Fruit fly (Drosophila melanogaster): ENCODE measurements around the gene CG34398.

CG34398 gene

DNA sequence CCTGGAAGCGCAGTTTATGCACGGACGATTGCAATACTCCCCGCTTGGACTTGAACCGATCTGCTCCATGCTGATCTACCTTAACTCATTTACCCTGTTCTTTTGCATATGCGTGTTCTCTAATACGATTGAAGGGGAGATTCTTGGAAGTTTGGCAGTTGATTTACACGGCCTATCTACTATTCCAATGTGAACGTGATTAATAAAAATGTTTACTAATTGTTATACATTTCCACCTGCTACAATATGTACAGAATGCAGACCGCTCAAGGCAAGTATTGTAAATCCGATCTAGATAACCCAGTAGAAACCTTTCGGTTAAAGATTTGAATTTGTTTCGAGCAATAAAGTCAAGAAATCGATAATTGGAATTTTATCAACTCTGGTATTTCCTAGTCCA is 32.1 kb upstream of the CG34398 start, which contains the start of gene CG9483:
TSS of gene CG9483 (plus strand) at position 301 of the 400 bp plus-strand sequence.
- TF ChIP-seq CG14655 (GFP tag; optimal IDR thresholded peaks at IDR 0.05), result no peak
- TF ChIP-seq EcR (GFP tag; optimal IDR thresholded peaks at IDR 0.05), result no peak
- TF ChIP-seq fd96Ca (GFP tag; IDR thresholded peaks at IDR 0.05), result no peak
- TF ChIP-seq CG4496 (GFP tag; IDR thresholded peaks at IDR 0.05), result no peak
- TF ChIP-seq CG10348 (GFP tag; IDR thresholded peaks at IDR 0.05), result no peak
- TF ChIP-seq CG13204 (GFP tag; optimal IDR thresholded peaks at IDR 0.05), result no peak
- TF ChIP-seq gl (tag; optimal IDR thresholded peaks at IDR 0.05), result no peak
- TF ChIP-seq CG8301 (tag; optimal IDR thresholded peaks at IDR 0.05), result no peak
- TF ChIP-seq Ets98B (GFP tag; IDR thresholded peaks at IDR 0.05), result no peak
- no peak for TF ChIP-seq Snoo (tag; optimal IDR thresholded peaks at IDR 0.05)
- no peak for TF ChIP-seq CG32121 (GFP tag; IDR thresholded peaks at IDR 0.05)
- TF ChIP-seq CG9948 (tag; optimal IDR thresholded peaks at IDR 0.05), result no peak
- TF ChIP-seq CG15710 (tag; optimal IDR thresholded peaks at IDR 0.05), result no peak
- no peak for TF ChIP-seq CG17806 (tag; optimal IDR thresholded peaks at IDR 0.05)
- TF ChIP-seq CG34367 (tag; optimal IDR thresholded peaks at IDR 0.05), result no peak
- no peak for TF ChIP-seq rn (GFP tag; IDR thresholded peaks at IDR 0.05)
- TF ChIP-seq CG12605 (GFP tag; IDR thresholded peaks at IDR 0.05), result no peak
- TF ChIP-seq D1 (tag; optimal IDR thresholded peaks at IDR 0.05), result no peak

DNA sequence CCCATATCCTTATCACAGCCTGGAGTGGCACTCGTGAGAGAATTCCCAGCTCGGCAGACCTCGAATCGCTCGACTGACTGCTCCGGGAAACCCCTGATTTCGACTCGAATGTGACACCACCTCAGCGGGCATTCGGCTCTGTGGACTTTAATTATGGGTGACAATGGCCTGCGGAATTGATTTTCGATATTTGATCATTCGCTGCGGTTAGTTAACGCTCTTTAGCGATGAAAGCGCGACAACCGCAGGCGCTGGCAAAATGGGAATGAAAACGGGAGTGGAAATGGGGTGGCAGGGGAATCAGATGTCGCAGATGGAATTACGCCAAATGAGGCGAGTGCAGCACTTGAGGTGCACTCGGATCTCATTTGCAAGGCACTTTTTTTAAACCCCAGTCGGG is 26.9 kb upstream of the CG34398 start:
- no peak for TF ChIP-seq CG14655 (GFP tag; optimal IDR thresholded peaks at IDR 0.05)
- TF ChIP-seq EcR (GFP tag; optimal IDR thresholded peaks at IDR 0.05), result no peak
- TF ChIP-seq Pif1B (GFP tag; optimal IDR thresholded peaks at IDR 0.05), result no peak
- no peak for TF ChIP-seq Pif1A (GFP tag; optimal IDR thresholded peaks at IDR 0.05)
- TF ChIP-seq CG13204 (GFP tag; optimal IDR thresholded peaks at IDR 0.05), result no peak
- no peak for TF ChIP-seq CG12605 (GFP tag; IDR thresholded peaks at IDR 0.05)
- no peak for TF ChIP-seq CG4496 (GFP tag; IDR thresholded peaks at IDR 0.05)
- no peak for TF ChIP-seq CG8159 (tag; optimal IDR thresholded peaks at IDR 0.05)
- no peak for TF ChIP-seq CG17806 (tag; optimal IDR thresholded peaks at IDR 0.05)
- TF ChIP-seq rn (GFP tag; IDR thresholded peaks at IDR 0.05), result no peak
- no peak for TF ChIP-seq CG9948 (tag; optimal IDR thresholded peaks at IDR 0.05)
- no peak for TF ChIP-seq CG10348 (GFP tag; IDR thresholded peaks at IDR 0.05)
- TF ChIP-seq CG34367 (tag; optimal IDR thresholded peaks at IDR 0.05), result no peak
- no peak for TF ChIP-seq CG8301 (tag; optimal IDR thresholded peaks at IDR 0.05)
- no peak for TF ChIP-seq Ets98B (GFP tag; IDR thresholded peaks at IDR 0.05)
- TF ChIP-seq CG32121 (GFP tag; IDR thresholded peaks at IDR 0.05), result no peak
- no peak for TF ChIP-seq D1 (tag; optimal IDR thresholded peaks at IDR 0.05)
- no peak for TF ChIP-seq fd96Ca (GFP tag; IDR thresholded peaks at IDR 0.05)
- TF ChIP-seq Snoo (tag; optimal IDR thresholded peaks at IDR 0.05), result no peak
- no peak for TF ChIP-seq CG15710 (tag; optimal IDR thresholded peaks at IDR 0.05)

- TF ChIP-seq Pif1A (GFP tag; optimal IDR thresholded peaks at IDR 0.05), result no peak
- TF ChIP-seq rn (GFP tag; IDR thresholded peaks at IDR 0.05), result no peak
- TF ChIP-seq CG12605 (GFP tag; IDR thresholded peaks at IDR 0.05), result no peak
- TF ChIP-seq CG17806 (tag; optimal IDR thresholded peaks at IDR 0.05), result no peak
- no peak for TF ChIP-seq CG32121 (GFP tag; IDR thresholded peaks at IDR 0.05)
- no peak for TF ChIP-seq CG4496 (GFP tag; IDR thresholded peaks at IDR 0.05)
- no peak for TF ChIP-seq CG34367 (tag; optimal IDR thresholded peaks at IDR 0.05)
- TF ChIP-seq D1 (tag; optimal IDR thresholded peaks at IDR 0.05), result no peak
- no peak for TF ChIP-seq CG9948 (tag; optimal IDR thresholded peaks at IDR 0.05)
- no peak for TF ChIP-seq CG14655 (GFP tag; optimal IDR thresholded peaks at IDR 0.05)
- no peak for TF ChIP-seq CG13204 (GFP tag; optimal IDR thresholded peaks at IDR 0.05)
- TF ChIP-seq fd96Ca (GFP tag; IDR thresholded peaks at IDR 0.05), result no peak
- no peak for TF ChIP-seq Pif1B (GFP tag; optimal IDR thresholded peaks at IDR 0.05)
- TF ChIP-seq CG15710 (tag; optimal IDR thresholded peaks at IDR 0.05), result no peak
- no peak for TF ChIP-seq CG8301 (tag; optimal IDR thresholded peaks at IDR 0.05)
- no peak for TF ChIP-seq EcR (GFP tag; optimal IDR thresholded peaks at IDR 0.05)
- TF ChIP-seq gl (tag; optimal IDR thresholded peaks at IDR 0.05), result no peak
- no peak for TF ChIP-seq CG8159 (tag; optimal IDR thresholded peaks at IDR 0.05)
- no peak for TF ChIP-seq Snoo (tag; optimal IDR thresholded peaks at IDR 0.05)
- TF ChIP-seq Ets98B (GFP tag; IDR thresholded peaks at IDR 0.05), result no peak
Measured at dm6 chr2L:8875835-8876234, 22.8 kb upstream of the CG34398 start.

- TF ChIP-seq fd96Ca (GFP tag; IDR thresholded peaks at IDR 0.05), result no peak
- TF ChIP-seq CG10348 (GFP tag; IDR thresholded peaks at IDR 0.05), result no peak
Measured at dm6 chr2L:8879241-8879931, 19.2 kb upstream of the CG34398 start.

dm6 chr2L:8881095-8881494 is 17.5 kb upstream of the CG34398 start:
- TF ChIP-seq gl (tag; optimal IDR thresholded peaks at IDR 0.05) (no peak), CG4496 (GFP tag; IDR thresholded peaks at IDR 0.05) (no peak), CG10348 (GFP tag; IDR thresholded peaks at IDR 0.05) (no peak), CG32121 (GFP tag; IDR thresholded peaks at IDR 0.05) (no peak), Pif1B (GFP tag; optimal IDR thresholded peaks at IDR 0.05) (no peak), Snoo (tag; optimal IDR thresholded peaks at IDR 0.05) (no peak), CG15710 (tag; optimal IDR thresholded peaks at IDR 0.05) (no peak), Ets98B (GFP tag; IDR thresholded peaks at IDR 0.05) (no peak), CG12605 (GFP tag; IDR thresholded peaks at IDR 0.05) (no peak), CG13204 (GFP tag; optimal IDR thresholded peaks at IDR 0.05) (no peak), D1 (tag; optimal IDR thresholded peaks at IDR 0.05) (no peak), CG8159 (tag; optimal IDR thresholded peaks at IDR 0.05) (no peak)

DNA sequence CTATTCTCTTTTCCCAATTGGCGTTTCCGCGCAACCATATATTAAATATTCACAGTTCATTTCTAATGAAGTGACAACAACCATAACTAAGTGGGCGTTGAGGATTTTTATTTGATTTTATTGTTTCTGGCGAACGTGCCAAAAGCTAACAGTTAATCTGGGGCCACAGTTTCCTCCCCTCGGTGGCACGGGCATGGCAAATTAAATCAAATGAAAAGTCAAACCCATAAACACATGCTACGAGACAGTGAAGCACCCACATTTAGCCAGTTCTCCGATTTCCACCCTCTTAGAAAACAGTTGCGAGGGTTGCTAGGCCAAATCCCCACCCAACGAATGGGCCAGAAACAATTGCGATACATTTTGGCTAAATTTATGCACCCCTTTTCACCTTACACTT is 14.5 kb upstream of the CG34398 start:
- TF ChIP-seq CG12605 (GFP tag; IDR thresholded peaks at IDR 0.05) (no peak), fd96Ca (GFP tag; IDR thresholded peaks at IDR 0.05) (no peak), CG15710 (tag; optimal IDR thresholded peaks at IDR 0.05) (no peak), CG17806 (tag; optimal IDR thresholded peaks at IDR 0.05) (no peak), CG8159 (tag; optimal IDR thresholded peaks at IDR 0.05) (no peak), EcR (GFP tag; optimal IDR thresholded peaks at IDR 0.05) (no peak), Snoo (tag; optimal IDR thresholded peaks at IDR 0.05) (no peak), CG10348 (GFP tag; IDR thresholded peaks at IDR 0.05) (no peak), Pif1A (GFP tag; optimal IDR thresholded peaks at IDR 0.05) (no peak), CG8301 (tag; optimal IDR thresholded peaks at IDR 0.05) (no peak), CG4496 (GFP tag; IDR thresholded peaks at IDR 0.05) (no peak), CG34367 (tag; optimal IDR thresholded peaks at IDR 0.05) (no peak), CG14655 (GFP tag; optimal IDR thresholded peaks at IDR 0.05) (no peak), Pif1B (GFP tag; optimal IDR thresholded peaks at IDR 0.05) (no peak), D1 (tag; optimal IDR thresholded peaks at IDR 0.05) (no peak), CG9948 (tag; optimal IDR thresholded peaks at IDR 0.05) (no peak), rn (GFP tag; IDR thresholded peaks at IDR 0.05) (no peak), CG13204 (GFP tag; optimal IDR thresholded peaks at IDR 0.05) (no peak)

Measured in whole organism, pupa.